Worm (Caenorhabditis elegans) whole organism, young adult: ENCODE measurements around the gene srw-115.

ENCODE experiments used
- F37B4.10 ChIP-seq: fragments of 200-800 bp; sonication (Bioruptor generic); IDR thresholded peaks from 2 replicates; pipeline ENCODE4 v1.3.6; 2022; ENCODE audit warnings: missing genetic modification characterization, missing compliant biosample characterization
- F49E8.2 ChIP-seq: sonication (generic microtip); optimal IDR thresholded peaks from 3 replicates; lab custom pipeline; 2017; ENCODE audit warnings: missing genetic modification characterization, mild to moderate bottlenecking, missing compliant biosample characterization, antibody characterized with exemption, moderate library complexity; ENCODE audit not compliant: insufficient read depth
- egl-44 ChIP-seq: fragments of 200-800 bp; sonication (Bioruptor generic); IDR thresholded peaks from 2 replicates; pipeline ENCODE4 v1.3.6; 2022; ENCODE audit warnings: missing genetic modification reagents, missing genetic modification characterization, missing compliant biosample characterization
- hmg-1.2 ChIP-seq: fragments of 200-800 bp; sonication (Bioruptor generic); IDR thresholded peaks from 2 replicates; pipeline ENCODE4 v1.3.6; 2022; ENCODE audit warnings: missing genetic modification reagents, missing genetic modification characterization, missing compliant biosample characterization
- lsl-1 ChIP-seq: fragments of 200-800 bp; sonication (Bioruptor generic); optimal IDR thresholded peaks from 2 replicates; lab custom pipeline; 2018; ENCODE audit warnings: mild to moderate bottlenecking, missing genetic modification characterization, moderate library complexity, missing compliant biosample characterization
- mel-28 ChIP-seq: sonication (generic microtip); optimal IDR thresholded peaks from 2 replicates; lab custom pipeline; 2016; ENCODE audit warnings: borderline replicate concordance, mild to moderate bottlenecking, missing genetic modification characterization, missing compliant biosample characterization
- tbp1 ChIP-seq: fragments of 200-800 bp; sonication (Bioruptor generic); optimal IDR thresholded peaks from 2 replicates; lab custom pipeline; 2018; ENCODE audit warnings: mild to moderate bottlenecking, missing genetic modification characterization, missing compliant biosample characterization
- zim-3 ChIP-seq: sonication (generic microtip); optimal IDR thresholded peaks from 2 replicates; lab custom pipeline; 2017; ENCODE audit warnings: mild to moderate bottlenecking, missing genetic modification characterization, moderate library complexity, missing compliant biosample characterization
- ztf-25 ChIP-seq: fragments of 200-800 bp; sonication (Bioruptor generic); IDR thresholded peaks from 2 replicates; pipeline ENCODE4 v1.3.6; 2022; ENCODE audit warnings: missing genetic modification reagents, missing genetic modification characterization, missing compliant biosample characterization

- TF ChIP-seq F37B4.10 (no peak), egl-44 (GFP tag; lab: Robert Waterston, UW) (no peak), zim-3 (no peak), mel-28 (no peak), F49E8.2 (no peak), lsl-1 (GFP tag; lab: Kevin White, UChicago) (no peak), tbp1 (GFP tag; lab: Kevin White, UChicago) (no peak), ztf-25 (GFP tag; lab: Robert Waterston, UW) (no peak), hmg-1.2 (GFP tag; lab: Robert Waterston, UW) (no peak)
Observed at ce11 chrV:2958202-2958601, 35.5 kb downstream of the srw-115 start, which contains the start of gene srw-142.
